Worm (Caenorhabditis elegans) whole organism, L3 larva: ENCODE results near the gene C50A2.7.

Source experiments
- R02D3.7 ChIP-seq: fragments of 150-350 bp; optimal IDR thresholded peaks from 2 replicates; lab custom pipeline; 2014; ENCODE audit warnings: missing biosample characterization, missing genetic modification characterization
- ZK546.5 ChIP-seq: sonication (generic microtip); optimal IDR thresholded peaks from 2 replicates; lab custom pipeline; 2017; ENCODE audit warnings: missing biosample characterization, missing genetic modification characterization
- ama-1 ChIP-seq: fragments of 150-350 bp; optimal IDR thresholded peaks from 2 replicates; lab custom pipeline; 2018
- ceh-82 ChIP-seq: fragments of 150-350 bp; optimal IDR thresholded peaks from 2 replicates; lab custom pipeline; 2014; ENCODE audit warnings: missing biosample characterization, missing genetic modification characterization
- daf-12 ChIP-seq: fragments of 150-350 bp; optimal IDR thresholded peaks from 2 replicates; lab custom pipeline; 2014; ENCODE audit warnings: missing biosample characterization, missing genetic modification reagents, missing genetic modification characterization
- egl-27 ChIP-seq: sonication (generic microtip); optimal IDR thresholded peaks from 4 replicates; lab custom pipeline; 2017; ENCODE audit warnings: missing biosample characterization, missing genetic modification reagents, missing genetic modification characterization
- egl-5 ChIP-seq: fragments of 150-350 bp; optimal IDR thresholded peaks from 2 replicates; lab custom pipeline; 2017; ENCODE audit warnings: missing biosample characterization, missing genetic modification reagents, missing genetic modification characterization, inconsistent platforms
- elt-1 ChIP-seq: fragments of 150-350 bp; optimal IDR thresholded peaks from 2 replicates; lab custom pipeline; 2014; ENCODE audit warnings: missing biosample characterization, missing genetic modification characterization
- elt-2 ChIP-seq: sonication (generic microtip); optimal IDR thresholded peaks from 2 replicates; lab custom pipeline; 2016; ENCODE audit warnings: missing genetic modification reagents, mild to moderate bottlenecking, missing genetic modification characterization, missing compliant biosample characterization
- elt-3 ChIP-seq, 3 experiments: fragments of 150-350 bp in 1 of 3; sonication (generic microtip) in 2 of 3; optimal IDR thresholded peaks; 2 replicates in 2 of 3; 4 replicates in 1 of 3; lab custom pipeline; 2014 to 2017; ENCODE audit warnings: missing biosample characterization in 3 of 3, missing genetic modification characterization in 3 of 3
- fkh-10 ChIP-seq: sonication (generic microtip); optimal IDR thresholded peaks from 2 replicates; lab custom pipeline; 2017; ENCODE audit warnings: missing biosample characterization, missing genetic modification reagents, missing genetic modification characterization
- hmg-11 ChIP-seq: sonication (generic microtip); optimal IDR thresholded peaks from 2 replicates; lab custom pipeline; 2016; ENCODE audit warnings: missing genetic modification characterization, missing compliant biosample characterization
- lin-39 ChIP-seq: fragments of 150-350 bp; optimal IDR thresholded peaks from 2 replicates; lab custom pipeline; 2018; ENCODE audit warnings: missing biosample characterization, missing genetic modification reagents, missing genetic modification characterization
- mml-1 ChIP-seq: fragments of 150-350 bp; sonication (generic microtip); optimal IDR thresholded peaks from 3 replicates; lab custom pipeline; 2014; ENCODE audit warnings: missing biosample characterization, missing genetic modification characterization
- nfya-1 ChIP-seq: sonication (generic microtip); optimal IDR thresholded peaks from 2 replicates; lab custom pipeline; 2017; ENCODE audit warnings: missing genetic modification characterization, mild to moderate bottlenecking, missing compliant biosample characterization, antibody characterized with exemption, moderate library complexity; ENCODE audit not compliant: insufficient read depth
- nhr-23 ChIP-seq: fragments of 150-350 bp; optimal IDR thresholded peaks from 2 replicates; lab custom pipeline; 2014; ENCODE audit warnings: missing biosample characterization, missing genetic modification reagents, missing genetic modification characterization
- nhr-237 ChIP-seq: fragments of 150-350 bp; optimal IDR thresholded peaks from 2 replicates; lab custom pipeline; 2014; ENCODE audit warnings: missing biosample characterization, missing genetic modification characterization
- nhr-28 ChIP-seq: fragments of 150-350 bp; optimal IDR thresholded peaks from 2 replicates; lab custom pipeline; 2014; ENCODE audit warnings: missing biosample characterization, missing genetic modification characterization
- nhr-67 ChIP-seq: fragments of 150-350 bp; optimal IDR thresholded peaks from 2 replicates; lab custom pipeline; 2014; ENCODE audit warnings: missing biosample characterization, missing genetic modification characterization
- nhr-76 ChIP-seq: fragments of 150-350 bp; sonication (generic microtip); optimal IDR thresholded peaks from 5 replicates; lab custom pipeline; 2014; ENCODE audit warnings: missing biosample characterization, missing genetic modification characterization
- pha-4 ChIP-seq: fragments of 150-350 bp; optimal IDR thresholded peaks from 2 replicates; lab custom pipeline; 2014; ENCODE audit warnings: missing biosample characterization, missing genetic modification reagents, missing genetic modification characterization
- pqm-1 ChIP-seq: fragments of 150-350 bp; optimal IDR thresholded peaks from 2 replicates; lab custom pipeline; 2017; ENCODE audit warnings: missing biosample characterization, missing genetic modification characterization, inconsistent platforms
- snpc-4 ChIP-seq: fragments of 150-350 bp; optimal IDR thresholded peaks from 2 replicates; lab custom pipeline; 2014; ENCODE audit warnings: missing biosample characterization, missing genetic modification characterization
- tbx-2 ChIP-seq: sonication (generic microtip); optimal IDR thresholded peaks from 2 replicates; lab custom pipeline; 2016; ENCODE audit warnings: mild to moderate bottlenecking, missing genetic modification characterization, missing compliant biosample characterization
- unc-62 ChIP-seq: fragments of 150-350 bp; sonication (generic microtip); optimal IDR thresholded peaks from 4 replicates; lab custom pipeline; 2014; ENCODE audit warnings: missing biosample characterization, missing genetic modification reagents, missing genetic modification characterization
- zag-1 ChIP-seq: fragments of 150-350 bp; optimal IDR thresholded peaks from 2 replicates; lab custom pipeline; 2014; ENCODE audit warnings: missing biosample characterization, missing genetic modification characterization

The C50A2.7 gene

ce11 chrIV:1209320-1209719 lies 46.1 kb downstream of the C50A2.7 start:
- TF ChIP-seq unc-62 (GFP tag; lab: Kevin White, UChicago) (no peak), nhr-28 (tag; lab: Kevin White, UChicago) (no peak), nhr-237 (no peak), egl-5 (tag; lab: Kevin White, UChicago) (no peak), ama-1 (lab: Kevin White, UChicago) (no peak), tbx-2 (no peak), elt-1 (tag; lab: Kevin White, UChicago) (no peak), nhr-76 (tag; lab: Kevin White, UChicago) (no peak), nhr-67 (tag; lab: Kevin White, UChicago) (no peak), ZK546.5 (no peak)

ce11 chrIV:1209813-1210212 lies 46.6 kb downstream of the C50A2.7 start:
- TF ChIP-seq elt-3 (tag; optimal IDR thresholded peaks at IDR 0.05; lab: Kevin White, UChicago), result no peak

- TF ChIP-seq hmg-11 (tag; lab: Kevin White, UChicago) (no peak), elt-2 (tag; lab: Kevin White, UChicago) (peak; percentile 60), pqm-1 (tag; lab: Kevin White, UChicago) (peak; percentile 10), snpc-4 (tag; lab: Kevin White, UChicago) (peak; percentile 48)
Observed at ce11 chrIV:1211902-1212301, 48.7 kb downstream of the C50A2.7 start.

- TF ChIP-seq elt-2 (tag; lab: Kevin White, UChicago) (no peak), nhr-23 (tag; lab: Kevin White, UChicago) (no peak), lin-39 (tag; lab: Kevin White, UChicago) (no peak), daf-12 (tag; lab: Kevin White, UChicago) (no peak), pha-4 (tag; lab: Kevin White, UChicago) (no peak), ceh-82 (tag; lab: Kevin White, UChicago) (no peak), elt-3 (tag; optimal IDR thresholded peaks at IDR 0.05; lab: Kevin White, UChicago) (no peak), nhr-237 (no peak), hmg-11 (tag; lab: Kevin White, UChicago) (no peak), fkh-10 (GFP tag; lab: Kevin White, UChicago) (no peak), egl-27 (tag; lab: Kevin White, UChicago) (no peak), mml-1 (no peak)
Observed at ce11 chrIV:1212357-1212756, 49.1 kb downstream of the C50A2.7 start.

- TF ChIP-seq zag-1 (no peak), lin-39 (tag; lab: Kevin White, UChicago) (peak; percentile 49), snpc-4 (tag; lab: Kevin White, UChicago) (peak; percentile 43), nfya-1 (tag; lab: Kevin White, UChicago) (peak; percentile 38), R02D3.7 (tag; lab: Kevin White, UChicago) (no peak)
Observed at ce11 chrIV:1213192-1213591, 50.0 kb downstream of the C50A2.7 start.
